Fruit fly (Drosophila melanogaster) whole organism, embryonic: Measurements from ENCODE around the gene CG14219.

Source experiments
- ATbp ChIP-seq: fragments of 200-800 bp; sonication (Bioruptor generic); optimal IDR thresholded peaks from 2 replicates; lab custom pipeline; 2017; ENCODE audit warnings: missing biosample characterization, mild to moderate bottlenecking, missing genetic modification characterization, missing genetic modification reagents
- Aef1 ChIP-seq: fragments of 200-800 bp; sonication (Bioruptor generic); IDR thresholded peaks from 3 replicates; pipeline ENCODE4 v1.3.6; 2022; ENCODE audit warnings: missing biosample characterization, missing genetic modification characterization
- Atf-2 ChIP-seq: fragments of 200-800 bp; sonication (Bioruptor generic); optimal IDR thresholded peaks from 2 replicates; lab custom pipeline; 2016; ENCODE audit warnings: missing biosample characterization, missing genetic modification characterization
- BtbVII ChIP-seq: fragments of 200-800 bp; sonication (Bioruptor generic); optimal IDR thresholded peaks from 3 replicates; lab custom pipeline; 2017; ENCODE audit warnings: missing biosample characterization, mild to moderate bottlenecking, missing genetic modification characterization
- CG11398 ChIP-seq: fragments of 200-800 bp; sonication (Bioruptor generic); optimal IDR thresholded peaks from 2 replicates; lab custom pipeline; 2016; ENCODE audit warnings: missing biosample characterization, missing genetic modification characterization
- CG11456 ChIP-seq: fragments of 200-800 bp; sonication (Bioruptor generic); IDR thresholded peaks from 3 replicates; pipeline ENCODE4 v1.3.6; 2022; ENCODE audit warnings: missing biosample characterization, missing genetic modification characterization
- CG12659 ChIP-seq: fragments of 200-800 bp; sonication (Bioruptor generic); optimal IDR thresholded peaks from 3 replicates; lab custom pipeline; 2017; ENCODE audit warnings: mild to moderate bottlenecking, missing biosample characterization, missing genetic modification reagents, missing genetic modification characterization
- CG14441 ChIP-seq: fragments of 200-800 bp; sonication (Bioruptor generic); IDR thresholded peaks from 2 replicates; pipeline ENCODE4 v1.3.6; 2022; ENCODE audit warnings: missing biosample characterization, missing genetic modification characterization
- CG14860 ChIP-seq: fragments of 200-800 bp; sonication (Bioruptor generic); IDR thresholded peaks from 3 replicates; pipeline ENCODE4 v1.3.6; 2022; ENCODE audit warnings: missing biosample characterization, missing genetic modification characterization; ENCODE audit not compliant: partially characterized antibody
- CG16813 ChIP-seq: fragments of 200-800 bp; sonication (Bioruptor generic); IDR thresholded peaks from 3 replicates; pipeline ENCODE4 v1.3.6; 2022; ENCODE audit warnings: missing biosample characterization, missing genetic modification characterization; ENCODE audit not compliant: partially characterized antibody
- CG17186 ChIP-seq: fragments of 200-800 bp; sonication (Bioruptor generic); optimal IDR thresholded peaks from 3 replicates; lab custom pipeline; 2017; ENCODE audit warnings: missing biosample characterization, missing genetic modification reagents, missing genetic modification characterization
- CG17802 ChIP-seq: fragments of 200-800 bp; sonication (Bioruptor generic); optimal IDR thresholded peaks from 2 replicates; lab custom pipeline; 2018; ENCODE audit warnings: missing biosample characterization, mild to moderate bottlenecking, missing genetic modification characterization, moderate library complexity
- CG18476 ChIP-seq: fragments of 200-800 bp; sonication (Bioruptor generic); optimal IDR thresholded peaks from 2 replicates; lab custom pipeline; 2016; ENCODE audit warnings: missing biosample characterization, mild to moderate bottlenecking, missing genetic modification characterization
- CG2199 ChIP-seq: fragments of 200-800 bp; sonication (Bioruptor generic); IDR thresholded peaks from 3 replicates; pipeline ENCODE4 v1.3.6; 2022; ENCODE audit warnings: missing biosample characterization, missing genetic modification characterization
- CG31224 ChIP-seq: fragments of 200-800 bp; sonication (Bioruptor generic); IDR thresholded peaks from 2 replicates; pipeline ENCODE4 v1.3.6; 2022; ENCODE audit warnings: missing biosample characterization, missing genetic modification characterization
- CG31365 ChIP-seq: fragments of 200-800 bp; sonication (Bioruptor generic); optimal IDR thresholded peaks from 2 replicates; lab custom pipeline; 2018; ENCODE audit warnings: missing biosample characterization, mild to moderate bottlenecking, missing genetic modification characterization
- CG3407 ChIP-seq: fragments of 200-800 bp; sonication (Bioruptor generic); optimal IDR thresholded peaks from 2 replicates; lab custom pipeline; 2018; ENCODE audit warnings: missing biosample characterization, mild to moderate bottlenecking, missing genetic modification characterization
- CG4360 ChIP-seq: fragments of 200-800 bp; sonication (Bioruptor generic); IDR thresholded peaks from 2 replicates; pipeline ENCODE4 v1.3.6; 2022; ENCODE audit warnings: missing biosample characterization, missing genetic modification characterization
- CG6175 ChIP-seq: fragments of 200-800 bp; sonication (Bioruptor generic); IDR thresholded peaks from 3 replicates; pipeline ENCODE4 v1.3.6; 2022; ENCODE audit warnings: missing biosample characterization, missing genetic modification characterization
- CG6765 ChIP-seq: fragments of 200-800 bp; sonication (Bioruptor generic); optimal IDR thresholded peaks from 3 replicates; lab custom pipeline; 2017; ENCODE audit warnings: missing biosample characterization, mild to moderate bottlenecking, missing genetic modification characterization
- CG8765 ChIP-seq: fragments of 200-800 bp; sonication (Bioruptor generic); IDR thresholded peaks from 2 replicates; pipeline ENCODE4 v1.3.6; 2022; ENCODE audit warnings: missing biosample characterization, missing genetic modification characterization
- CG9215 ChIP-seq: fragments of 200-800 bp; sonication (Bioruptor generic); IDR thresholded peaks from 2 replicates; pipeline ENCODE4 v1.3.6; 2022; ENCODE audit warnings: missing biosample characterization, missing genetic modification characterization
- CoRest ChIP-seq: fragments of 200-800 bp; sonication (Bioruptor generic); optimal IDR thresholded peaks from 3 replicates; lab custom pipeline; 2018; ENCODE audit warnings: missing biosample characterization, mild to moderate bottlenecking, missing genetic modification characterization, moderate library complexity
- CrebB ChIP-seq: fragments of 200-800 bp; sonication (Bioruptor generic); optimal IDR thresholded peaks from 3 replicates; lab custom pipeline; 2018; ENCODE audit warnings: missing biosample characterization, mild to moderate bottlenecking, missing genetic modification characterization
- Deaf1 ChIP-seq: fragments of 200-800 bp; optimal IDR thresholded peaks from 3 replicates; lab custom pipeline; 2019; ENCODE audit warnings: missing biosample characterization, mild to moderate bottlenecking, missing genetic modification characterization, moderate library complexity
- Dll ChIP-seq: fragments of 200-800 bp; sonication (Bioruptor generic); IDR thresholded peaks from 4 replicates; pipeline ENCODE4 v1.3.6; 2022; ENCODE audit warnings: missing biosample characterization, missing genetic modification characterization; ENCODE audit not compliant: partially characterized antibody
- Ets97D ChIP-seq: fragments of 200-800 bp; sonication (Bioruptor generic); optimal IDR thresholded peaks from 3 replicates; lab custom pipeline; 2016; ENCODE audit warnings: missing biosample characterization, missing genetic modification characterization
- GATAe ChIP-seq: fragments of 200-800 bp; sonication (Bioruptor generic); conservative IDR thresholded peaks from 2 replicates; pipeline ENCODE4 v1.3.6; 2022; ENCODE audit warnings: missing biosample characterization, missing genetic modification characterization
- HLH54F ChIP-seq: fragments of 200-800 bp; sonication (Bioruptor generic); optimal IDR thresholded peaks from 3 replicates; lab custom pipeline; 2016; ENCODE audit warnings: missing biosample characterization, missing genetic modification characterization
- Lim3 ChIP-seq: fragments of 200-800 bp; sonication (Bioruptor generic); IDR thresholded peaks from 2 replicates; pipeline ENCODE4 v1.3.6; 2022; ENCODE audit warnings: missing biosample characterization, missing genetic modification characterization
- Mes4 ChIP-seq: fragments of 200-800 bp; sonication (Bioruptor generic); optimal IDR thresholded peaks from 2 replicates; lab custom pipeline; 2016; ENCODE audit warnings: missing biosample characterization, missing genetic modification characterization
- NC2β ChIP-seq: fragments of 200-800 bp; sonication (Bioruptor generic); optimal IDR thresholded peaks from 2 replicates; lab custom pipeline; 2016; ENCODE audit warnings: missing biosample characterization, missing genetic modification characterization
- NK7.1 ChIP-seq: fragments of 200-800 bp; sonication (Bioruptor generic); optimal IDR thresholded peaks from 3 replicates; lab custom pipeline; 2016; ENCODE audit warnings: missing biosample characterization, missing genetic modification characterization
- Neu2 ChIP-seq: fragments of 200-800 bp; sonication (Bioruptor generic); optimal IDR thresholded peaks from 3 replicates; lab custom pipeline; 2016; ENCODE audit warnings: missing biosample characterization, missing genetic modification characterization, borderline replicate concordance
- PHDP ChIP-seq: fragments of 200-800 bp; sonication (Bioruptor generic); optimal IDR thresholded peaks from 3 replicates; lab custom pipeline; 2018; ENCODE audit warnings: missing biosample characterization, mild to moderate bottlenecking, missing genetic modification characterization, moderate library complexity
- TFAM ChIP-seq: fragments of 200-800 bp; sonication (Bioruptor generic); optimal IDR thresholded peaks from 2 replicates; lab custom pipeline; 2017; ENCODE audit warnings: missing biosample characterization, missing genetic modification characterization, inconsistent platforms
- Vsx1 ChIP-seq: fragments of 200-800 bp; sonication (Bioruptor generic); optimal IDR thresholded peaks from 2 replicates; lab custom pipeline; 2017; ENCODE audit warnings: missing biosample characterization, mild to moderate bottlenecking, missing genetic modification characterization, missing genetic modification reagents
- ab ChIP-seq: fragments of 200-800 bp; sonication (Bioruptor generic); optimal IDR thresholded peaks from 2 replicates; lab custom pipeline; 2016; ENCODE audit warnings: missing biosample characterization, missing genetic modification characterization
- btn ChIP-seq: fragments of 200-800 bp; sonication (Bioruptor generic); optimal IDR thresholded peaks from 2 replicates; lab custom pipeline; 2016; ENCODE audit warnings: missing biosample characterization, missing genetic modification characterization
- croc ChIP-seq: fragments of 200-800 bp; sonication (Bioruptor generic); conservative IDR thresholded peaks from 3 replicates; pipeline ENCODE4 v1.3.6; 2022; ENCODE audit warnings: missing biosample characterization, missing genetic modification characterization
- da ChIP-seq: fragments of 200-800 bp; sonication (Bioruptor generic); optimal IDR thresholded peaks from 2 replicates; lab custom pipeline; 2016; ENCODE audit warnings: missing biosample characterization, missing genetic modification characterization
- dmrt11E ChIP-seq: fragments of 200-800 bp; sonication (Bioruptor generic); optimal IDR thresholded peaks from 3 replicates; lab custom pipeline; 2018; ENCODE audit warnings: missing biosample characterization, mild to moderate bottlenecking, missing genetic modification characterization, moderate library complexity
- ftz-f1 ChIP-seq: fragments of 200-800 bp; sonication (Bioruptor generic); optimal IDR thresholded peaks from 2 replicates; lab custom pipeline; 2016; ENCODE audit warnings: missing biosample characterization, missing genetic modification characterization
- hb ChIP-seq: fragments of 200-800 bp; sonication (Bioruptor generic); IDR thresholded peaks from 3 replicates; pipeline ENCODE4 v1.3.6; 2022; ENCODE audit warnings: missing biosample characterization, missing genetic modification characterization; ENCODE audit not compliant: partially characterized antibody
- hth ChIP-seq: fragments of >200 bp; optimal IDR thresholded peaks from 2 replicates; lab custom pipeline; 2017; ENCODE audit warnings: inconsistent platforms
- odd ChIP-seq: fragments of 200-800 bp; sonication (Bioruptor generic); optimal IDR thresholded peaks from 2 replicates; lab custom pipeline; 2017; ENCODE audit warnings: missing biosample characterization, mild to moderate bottlenecking, missing genetic modification characterization
- pnt ChIP-seq: fragments of 200-800 bp; sonication (Bioruptor generic); optimal IDR thresholded peaks from 3 replicates; lab custom pipeline; 2016; ENCODE audit warnings: missing biosample characterization, missing genetic modification characterization
- ranshi ChIP-seq: fragments of 200-800 bp; sonication (Bioruptor generic); IDR thresholded peaks from 2 replicates; pipeline ENCODE4 v1.3.6; 2022; ENCODE audit warnings: missing biosample characterization, missing genetic modification characterization
- rib ChIP-seq: fragments of 200-800 bp; sonication (Bioruptor generic); IDR thresholded peaks from 2 replicates; pipeline ENCODE4 v1.3.6; 2022; ENCODE audit warnings: missing biosample characterization, missing genetic modification characterization
- row ChIP-seq: fragments of 200-800 bp; sonication (Bioruptor generic); IDR thresholded peaks from 3 replicates; pipeline ENCODE4 v1.3.6; 2022; ENCODE audit warnings: missing biosample characterization, missing genetic modification characterization
- ssp ChIP-seq: fragments of 200-800 bp; sonication (Bioruptor generic); IDR thresholded peaks from 2 replicates; pipeline ENCODE4 v1.3.6; 2022; ENCODE audit warnings: missing biosample characterization, missing genetic modification characterization
- zfh2 ChIP-seq: fragments of 200-800 bp; sonication (Bioruptor generic); optimal IDR thresholded peaks from 2 replicates; lab custom pipeline; 2016; ENCODE audit warnings: missing biosample characterization, missing genetic modification characterization

Gene CG14219

DNA sequence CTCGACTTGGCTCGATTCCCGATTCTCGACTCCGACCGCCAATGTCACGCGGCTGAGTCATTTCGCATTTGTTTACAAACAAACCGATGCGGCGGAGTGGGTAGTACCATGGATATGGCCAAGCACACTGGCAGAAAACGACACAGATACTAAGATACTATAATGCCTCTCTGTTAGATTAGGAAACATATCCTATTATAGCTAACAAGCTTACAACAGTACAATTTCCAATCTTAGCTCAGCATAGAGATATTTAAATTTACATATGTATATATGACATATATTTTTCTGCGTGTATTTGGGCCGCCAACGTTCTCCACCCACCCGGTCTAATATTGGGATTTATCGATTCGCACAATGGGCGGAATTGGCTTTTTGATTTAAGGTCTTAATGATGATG is 14.0 kb upstream of the CG14219 start (continued):
- TF ChIP-seq CG11398 (GFP tag; lab: Kevin White, UChicago) (no peak), TFAM (GFP tag; lab: Kevin White, UChicago) (no peak), CG2199 (GFP tag; lab: Robert Waterston, UW) (no peak), ranshi (GFP tag; lab: Robert Waterston, UW) (peak; percentile 80; the same call in 1 of the 2 replicates), Deaf1 (peak; percentile 50), CG6765 (GFP tag; lab: Kevin White, UChicago) (peak; percentile 72), CG16813 (no peak), CG9215 (GFP tag; lab: Robert Waterston, UW) (peak; percentile 73), CG31224 (GFP tag; lab: Robert Waterston, UW) (peak; percentile 83), CG12659 (GFP tag; lab: Kevin White, UChicago) (peak; percentile 78), rib (GFP tag; lab: Robert Waterston, UW) (peak; percentile 76), croc (GFP tag; lab: Robert Waterston, UW) (peak; percentile 36; the same call in 1 of the 3 replicates), CG17186 (no peak), ab (no peak), Vsx1 (GFP tag; lab: Kevin White, UChicago) (peak; percentile 68), ftz-f1 (no peak), CG14441 (GFP tag; lab: Robert Waterston, UW) (peak; percentile 85), pnt (GFP tag; lab: Kevin White, UChicago) (peak; percentile 43), BtbVII (GFP tag; lab: Kevin White, UChicago) (peak; percentile 61), zfh2 (peak; percentile 44), CG14860 (no peak), CG4360 (GFP tag; lab: Robert Waterston, UW) (no peak), CG17802 (tag; lab: Kevin White, UChicago) (peak; percentile 5), ATbp (peak; percentile 67), HLH54F (GFP tag; lab: Kevin White, UChicago) (peak; percentile 27), NC2β (GFP tag; lab: Kevin White, UChicago) (no peak), GATAe (GFP tag; lab: Robert Waterston, UW) (no peak), da (GFP tag; lab: Kevin White, UChicago) (no peak), Ets97D (GFP tag; lab: Kevin White, UChicago) (peak; percentile 20), CoRest (tag; lab: Kevin White, UChicago) (peak; percentile 70), hth (lab: Kevin White, UChicago) (no peak), Lim3 (GFP tag; lab: Robert Waterston, UW) (peak; percentile 45; the same call in 1 of the 2 replicates), row (GFP tag; lab: Robert Waterston, UW) (peak; percentile 88), CG18476 (peak; percentile 49), Neu2 (no peak), PHDP (tag; lab: Kevin White, UChicago) (peak; percentile 71), CrebB (tag; lab: Kevin White, UChicago) (peak; percentile 52), NK7.1 (GFP tag; lab: Kevin White, UChicago) (no peak), Aef1 (GFP tag; lab: Robert Waterston, UW) (peak; percentile 77), hb (GFP tag; lab: Robert Waterston, UW) (no peak), CG11456 (peak; percentile 80), Dll (no peak), ssp (GFP tag; lab: Robert Waterston, UW) (peak; percentile 59), odd (GFP tag; lab: Kevin White, UChicago) (no peak), dmrt11E (tag; lab: Kevin White, UChicago) (peak; percentile 9), CG8765 (GFP tag; lab: Robert Waterston, UW) (peak; percentile 39; the same call in 1 of the 2 replicates), CG3407 (peak; percentile 12), Atf-2 (peak; percentile 33), btn (GFP tag; lab: Kevin White, UChicago) (no peak), Mes4 (no peak), CG31365 (tag; lab: Kevin White, UChicago) (no peak), CG6175 (GFP tag; lab: Robert Waterston, UW) (peak; percentile 74)
